Fruit fly (Drosophila melanogaster) whole organism, embryonic: ENCODE results near the gene TfIIA-S.
A peak's percentile ranks its signal among the peaks of the same experiment; 100 is the strongest.

Experiments
- Antp ChIP-seq: fragments of 200-800 bp; sonication (Bioruptor generic); optimal IDR thresholded peaks from 3 replicates; lab custom pipeline; 2016; ENCODE audit warnings: missing biosample characterization, missing genetic modification characterization
- Atf-2 ChIP-seq: fragments of 200-800 bp; sonication (Bioruptor generic); optimal IDR thresholded peaks from 2 replicates; lab custom pipeline; 2016; ENCODE audit warnings: missing biosample characterization, missing genetic modification characterization
- CG1024 ChIP-seq: fragments of 200-800 bp; sonication (Bioruptor generic); IDR thresholded peaks from 2 replicates; pipeline ENCODE4 v1.3.6; 2022; ENCODE audit warnings: missing biosample characterization, missing genetic modification characterization
- CG10565 ChIP-seq: fragments of 200-800 bp; sonication (Bioruptor generic); optimal IDR thresholded peaks from 3 replicates; lab custom pipeline; 2016; ENCODE audit warnings: missing biosample characterization, mild to moderate bottlenecking, missing genetic modification characterization
- CG12104 ChIP-seq: fragments of 200-800 bp; sonication (Bioruptor generic); optimal IDR thresholded peaks from 3 replicates; lab custom pipeline; 2016; ENCODE audit warnings: missing biosample characterization, missing genetic modification characterization
- CG1233 ChIP-seq: fragments of 200-800 bp; sonication (Bioruptor generic); optimal IDR thresholded peaks from 4 replicates; lab custom pipeline; 2018; ENCODE audit warnings: missing biosample characterization, mild to moderate bottlenecking, missing genetic modification characterization
- CG14014 ChIP-seq: fragments of 200-800 bp; sonication (Bioruptor generic); IDR thresholded peaks from 2 replicates; pipeline ENCODE4 v1.3.6; 2022; ENCODE audit warnings: missing biosample characterization, missing genetic modification characterization
- CG1602 ChIP-seq: fragments of 200-800 bp; sonication (Bioruptor generic); optimal IDR thresholded peaks from 3 replicates; lab custom pipeline; 2016; ENCODE audit warnings: missing biosample characterization, missing genetic modification characterization
- CG17186 ChIP-seq: fragments of 200-800 bp; sonication (Bioruptor generic); optimal IDR thresholded peaks from 3 replicates; lab custom pipeline; 2017; ENCODE audit warnings: missing biosample characterization, missing genetic modification reagents, missing genetic modification characterization
- CG17328 ChIP-seq: fragments of 200-800 bp; sonication (Bioruptor generic); IDR thresholded peaks from 2 replicates; pipeline ENCODE4 v1.3.6; 2022; ENCODE audit warnings: missing biosample characterization, missing genetic modification characterization
- CG17385 ChIP-seq: fragments of 200-800 bp; sonication (Bioruptor generic); optimal IDR thresholded peaks from 3 replicates; lab custom pipeline; 2018; ENCODE audit warnings: missing biosample characterization, mild to moderate bottlenecking, missing genetic modification characterization
- CG17568 ChIP-seq: fragments of 200-800 bp; sonication (Bioruptor generic); optimal IDR thresholded peaks from 2 replicates; lab custom pipeline; 2018; ENCODE audit warnings: missing biosample characterization, mild to moderate bottlenecking, missing genetic modification characterization, moderate library complexity
- CG17612 ChIP-seq: fragments of 200-800 bp; sonication (Bioruptor generic); IDR thresholded peaks from 2 replicates; pipeline ENCODE4 v1.3.6; 2022; ENCODE audit warnings: missing biosample characterization, missing genetic modification characterization
- CG17912 ChIP-seq: fragments of 200-800 bp; sonication (Bioruptor generic); optimal IDR thresholded peaks from 2 replicates; lab custom pipeline; 2018; ENCODE audit warnings: missing biosample characterization, mild to moderate bottlenecking, missing genetic modification characterization
- CG18619 ChIP-seq: fragments of 200-800 bp; sonication (Bioruptor generic); optimal IDR thresholded peaks from 3 replicates; lab custom pipeline; 2017; ENCODE audit warnings: missing biosample characterization, mild to moderate bottlenecking, missing genetic modification characterization
- CG31388 ChIP-seq: fragments of 200-800 bp; sonication (Bioruptor generic); optimal IDR thresholded peaks from 2 replicates; lab custom pipeline; 2016; ENCODE audit warnings: missing biosample characterization, missing genetic modification characterization
- CG34224 ChIP-seq: fragments of 200-800 bp; sonication (Bioruptor generic); IDR thresholded peaks from 3 replicates; pipeline ENCODE4 v1.3.6; 2022; ENCODE audit warnings: missing biosample characterization, missing genetic modification characterization; ENCODE audit not compliant: partially characterized antibody
- CG34422 ChIP-seq: fragments of 200-800 bp; sonication (Bioruptor generic); IDR thresholded peaks from 3 replicates; pipeline ENCODE4 v1.3.6; 2022; ENCODE audit warnings: missing biosample characterization, missing genetic modification characterization
- CG42726 ChIP-seq: fragments of 200-800 bp; sonication (Bioruptor generic); IDR thresholded peaks from 2 replicates; pipeline ENCODE4 v1.3.6; 2022; ENCODE audit warnings: missing biosample characterization, missing genetic modification characterization; ENCODE audit not compliant: partially characterized antibody
- CG5953 ChIP-seq: fragments of 200-800 bp; sonication (Bioruptor generic); IDR thresholded peaks from 2 replicates; pipeline ENCODE4 v1.3.6; 2022; ENCODE audit warnings: missing biosample characterization, missing genetic modification characterization
- CG6689 ChIP-seq: fragments of 200-800 bp; sonication (Bioruptor generic); IDR thresholded peaks from 2 replicates; pipeline ENCODE4 v1.3.6; 2022; ENCODE audit warnings: missing biosample characterization, missing genetic modification characterization
- CG8290 ChIP-seq, 3 experiments: fragments of 200-800 bp; sonication (Bioruptor generic); optimal IDR thresholded peaks; 2 replicates each; lab custom pipeline; 2016 to 2019; ENCODE audit warnings: missing biosample characterization in 3 of 3, missing genetic modification characterization in 3 of 3, mild to moderate bottlenecking in 2 of 3, moderate library complexity in 1 of 3
- Camta ChIP-seq: fragments of 200-800 bp; sonication (Bioruptor generic); optimal IDR thresholded peaks from 2 replicates; lab custom pipeline; 2016; ENCODE audit warnings: missing biosample characterization, missing genetic modification characterization
- Chrac-16 ChIP-seq: fragments of 200-800 bp; sonication (Bioruptor generic); optimal IDR thresholded peaks from 3 replicates; lab custom pipeline; 2016; ENCODE audit warnings: missing biosample characterization, missing genetic modification characterization
- Dad ChIP-seq: fragments of 200-800 bp; sonication (Bioruptor generic); optimal IDR thresholded peaks from 3 replicates; lab custom pipeline; 2016; ENCODE audit warnings: missing biosample characterization, missing genetic modification characterization
- Dbx ChIP-seq: fragments of 200-800 bp; sonication (Bioruptor generic); IDR thresholded peaks from 3 replicates; pipeline ENCODE4 v1.3.6; 2022; ENCODE audit warnings: missing biosample characterization, missing genetic modification characterization
- Doc3 ChIP-seq: fragments of 200-800 bp; sonication (Bioruptor generic); IDR thresholded peaks from 3 replicates; pipeline ENCODE4 v1.3.6; 2022; ENCODE audit warnings: missing biosample characterization, missing genetic modification characterization; ENCODE audit not compliant: partially characterized antibody
- E2f1 ChIP-seq: fragments of 200-800 bp; sonication (Bioruptor generic); IDR thresholded peaks from 2 replicates; pipeline ENCODE4 v1.3.6; 2022; ENCODE audit warnings: missing biosample characterization, missing genetic modification characterization
- E2f2 ChIP-seq: fragments of 200-800 bp; sonication (Bioruptor generic); IDR thresholded peaks from 2 replicates; pipeline ENCODE4 v1.3.6; 2022; ENCODE audit warnings: missing biosample characterization, missing genetic modification characterization
- HmgZ ChIP-seq: fragments of 200-800 bp; sonication (Bioruptor generic); optimal IDR thresholded peaks from 2 replicates; lab custom pipeline; 2018; ENCODE audit warnings: missing biosample characterization, mild to moderate bottlenecking, missing genetic modification characterization
- Mes4 ChIP-seq: fragments of 200-800 bp; sonication (Bioruptor generic); optimal IDR thresholded peaks from 2 replicates; lab custom pipeline; 2016; ENCODE audit warnings: missing biosample characterization, missing genetic modification characterization
- NK7.1 ChIP-seq: fragments of 200-800 bp; sonication (Bioruptor generic); optimal IDR thresholded peaks from 3 replicates; lab custom pipeline; 2016; ENCODE audit warnings: missing biosample characterization, missing genetic modification characterization
- Ptx1 ChIP-seq: fragments of 200-800 bp; sonication (Bioruptor generic); IDR thresholded peaks from 2 replicates; pipeline ENCODE4 v1.3.6; 2022; ENCODE audit warnings: missing biosample characterization, missing genetic modification characterization
- Rfx ChIP-seq: fragments of 200-800 bp; sonication (Bioruptor generic); IDR thresholded peaks from 2 replicates; pipeline ENCODE4 v1.3.6; 2022; ENCODE audit warnings: missing biosample characterization, missing genetic modification characterization
- Scr ChIP-seq: fragments of 200-800 bp; sonication (Bioruptor generic); IDR thresholded peaks from 2 replicates; pipeline ENCODE4 v1.3.6; 2022; ENCODE audit warnings: missing biosample characterization, missing genetic modification characterization; ENCODE audit not compliant: partially characterized antibody
- Sin3A ChIP-seq: fragments of >200 bp; optimal IDR thresholded peaks from 2 replicates; lab custom pipeline; 2018
- Sry-β ChIP-seq: fragments of 200-800 bp; sonication (Bioruptor generic); optimal IDR thresholded peaks from 2 replicates; lab custom pipeline; 2018; ENCODE audit warnings: missing biosample characterization, mild to moderate bottlenecking, missing genetic modification characterization, moderate library complexity
- Xrp1 ChIP-seq: fragments of 200-800 bp; sonication (Bioruptor generic); IDR thresholded peaks from 2 replicates; pipeline ENCODE4 v1.3.6; 2022; ENCODE audit warnings: missing biosample characterization, missing genetic modification characterization
- ase ChIP-seq: fragments of 200-800 bp; sonication (Bioruptor generic); IDR thresholded peaks from 3 replicates; pipeline ENCODE4 v1.3.6; 2022; ENCODE audit warnings: missing biosample characterization, missing genetic modification characterization
- ato ChIP-seq: fragments of 200-800 bp; sonication (Bioruptor generic); IDR thresholded peaks from 2 replicates; pipeline ENCODE4 v1.3.6; 2022; ENCODE audit warnings: missing biosample characterization, missing genetic modification characterization; ENCODE audit not compliant: partially characterized antibody
- chm ChIP-seq: fragments of 200-800 bp; sonication (Bioruptor generic); IDR thresholded peaks from 2 replicates; pipeline ENCODE4 v1.3.6; 2022; ENCODE audit warnings: missing biosample characterization, missing genetic modification characterization
- dm ChIP-seq: fragments of 200-800 bp; sonication (Bioruptor generic); optimal IDR thresholded peaks from 3 replicates; lab custom pipeline; 2016; ENCODE audit warnings: missing biosample characterization, missing genetic modification characterization
- gsb ChIP-seq: fragments of 200-800 bp; sonication (Bioruptor generic); IDR thresholded peaks from 2 replicates; pipeline ENCODE4 v1.3.6; 2022; ENCODE audit warnings: missing biosample characterization, missing genetic modification characterization
- h ChIP-seq: fragments of >200 bp; optimal IDR thresholded peaks from 2 replicates; lab custom pipeline; 2017
- mirr ChIP-seq: fragments of 200-800 bp; sonication (Bioruptor generic); optimal IDR thresholded peaks from 3 replicates; lab custom pipeline; 2018; ENCODE audit warnings: missing biosample characterization, mild to moderate bottlenecking, missing genetic modification characterization
- oc ChIP-seq: fragments of 200-800 bp; sonication (Bioruptor generic); optimal IDR thresholded peaks from 2 replicates; lab custom pipeline; 2018; ENCODE audit warnings: missing biosample characterization, mild to moderate bottlenecking, missing genetic modification characterization, moderate library complexity
- pita ChIP-seq: fragments of 200-800 bp; sonication (Bioruptor generic); optimal IDR thresholded peaks from 2 replicates; lab custom pipeline; 2017; ENCODE audit warnings: missing biosample characterization, mild to moderate bottlenecking, missing genetic modification characterization
- sima ChIP-seq: fragments of 200-800 bp; sonication (Bioruptor generic); optimal IDR thresholded peaks from 2 replicates; lab custom pipeline; 2016; ENCODE audit warnings: missing biosample characterization, missing genetic modification characterization
- ttk ChIP-seq: fragments of 200-800 bp; sonication (Bioruptor generic); IDR thresholded peaks from 2 replicates; pipeline ENCODE4 v2.1.2; 2022; ENCODE audit warnings: missing biosample characterization, missing genetic modification characterization
- vnd ChIP-seq: fragments of 200-800 bp; sonication (Bioruptor generic); IDR thresholded peaks from 3 replicates; pipeline ENCODE4 v1.3.6; 2022; ENCODE audit warnings: missing biosample characterization, missing genetic modification characterization; ENCODE audit not compliant: partially characterized antibody

TfIIA-S gene

dm6 chr3R:23922502-23923350 lies 31.9 kb upstream of the TfIIA-S start, which contains the start of the genes sba and CG31141 (continued):
- peak; percentile 5 for TF ChIP-seq dm (GFP tag; lab: Kevin White, UChicago)
- no peak for TF ChIP-seq E2f1 (GFP tag; lab: Robert Waterston, UW)
- TF ChIP-seq Sin3A (lab: Kevin White, UChicago): peak; percentile 66
- peak; percentile 36; the same call in 1 of the 2 replicates for TF ChIP-seq CG1024 (GFP tag; lab: Robert Waterston, UW)
- peak; percentile 67 for TF ChIP-seq Doc3 (GFP tag; lab: Robert Waterston, UW)
- TF ChIP-seq ase: no peak
- TF ChIP-seq Camta (GFP tag; lab: Kevin White, UChicago): no peak
- no peak for TF ChIP-seq Dbx (GFP tag; lab: Robert Waterston, UW)
- no peak for TF ChIP-seq h (lab: Kevin White, UChicago)
- TF ChIP-seq CG10565: no peak
- TF ChIP-seq CG17186: peak; percentile 27
- peak; percentile 85 for TF ChIP-seq CG42726 (GFP tag; lab: Robert Waterston, UW)
- no peak for TF ChIP-seq CG31388 (GFP tag; lab: Kevin White, UChicago)
- TF ChIP-seq CG17568 (GFP tag; lab: Kevin White, UChicago): peak; percentile 51
- TF ChIP-seq pita (GFP tag; lab: Kevin White, UChicago): no peak
- peak; percentile 76 for TF ChIP-seq E2f2 (GFP tag; lab: Robert Waterston, UW)
- TF ChIP-seq oc (tag; lab: Kevin White, UChicago): no peak
- no peak for TF ChIP-seq Chrac-16 (GFP tag; lab: Kevin White, UChicago)
- no peak for TF ChIP-seq CG5953
- no peak for TF ChIP-seq Xrp1 (GFP tag; lab: Robert Waterston, UW)
- peak; percentile 46 for TF ChIP-seq CG17912 (GFP tag; lab: Kevin White, UChicago)
- no peak for TF ChIP-seq ttk (GFP tag; lab: Robert Waterston, UW)
- TF ChIP-seq CG18619 (GFP tag; lab: Kevin White, UChicago): peak; percentile 21
- no peak for TF ChIP-seq sima (GFP tag; lab: Kevin White, UChicago)
- TF ChIP-seq Sry-β (GFP tag; lab: Kevin White, UChicago): no peak
- no peak for TF ChIP-seq CG17328
- TF ChIP-seq vnd (GFP tag; lab: Robert Waterston, UW): peak; percentile 80
- TF ChIP-seq chm (GFP tag; lab: Robert Waterston, UW): no peak; the same call in 1 of the 2 replicates
- TF ChIP-seq HmgZ (tag; lab: Kevin White, UChicago): peak; percentile 67
- peak; percentile 42 for TF ChIP-seq mirr (GFP tag; lab: Kevin White, UChicago)
- no peak for TF ChIP-seq CG17612
- peak; percentile 40; the same call in 1 of the 2 replicates for TF ChIP-seq Rfx
- TF ChIP-seq CG14014 (GFP tag; lab: Robert Waterston, UW): no peak
- no peak for TF ChIP-seq CG6689
- no peak for TF ChIP-seq Mes4 (GFP tag; lab: Kevin White, UChicago)
- TF ChIP-seq Ptx1 (GFP tag; lab: Robert Waterston, UW): no peak
- no peak for TF ChIP-seq gsb
- TF ChIP-seq CG34422: peak; percentile 70; the same call in 1 of the 3 replicates
- peak; percentile 84 for TF ChIP-seq ato
- peak; percentile 32 for TF ChIP-seq CG17385 (GFP tag; lab: Kevin White, UChicago)
- no peak for TF ChIP-seq Antp (GFP tag; lab: Kevin White, UChicago)
- no peak for TF ChIP-seq CG12104 (GFP tag; lab: Kevin White, UChicago)
- no peak for TF ChIP-seq Atf-2
- TF ChIP-seq CG1233 (GFP tag; lab: Kevin White, UChicago): no peak
- peak; percentile 87 for TF ChIP-seq CG34224
- no peak for TF ChIP-seq CG1602 (GFP tag; lab: Kevin White, UChicago)
- no peak for TF ChIP-seq NK7.1 (GFP tag; lab: Kevin White, UChicago)
- TF ChIP-seq CG8290 (GFP tag; optimal IDR thresholded peaks at IDR 0.05; lab: Kevin White, UChicago): no peak
- peak in 1 of 2 experiments; percentile 81 for TF ChIP-seq CG8290 (tag; optimal IDR thresholded peaks at IDR 0.05; lab: Kevin White, UChicago)
- peak; percentile 24 for TF ChIP-seq Dad (GFP tag; lab: Kevin White, UChicago)
- TF ChIP-seq Scr: peak; percentile 79
